Worm (Caenorhabditis elegans): ENCODE results near the gene ZK836.3.

- no peak for TF ChIP-seq hnd-1 (tag; optimal IDR thresholded peaks at IDR 0.05)
- no peak for TF ChIP-seq sea-1 (GFP tag; conservative IDR thresholded peaks at IDR 0.05)
- TF ChIP-seq tra-4 (tag; optimal IDR thresholded peaks at IDR 0.05), result no peak
- no peak for TF ChIP-seq pes-1 (GFP tag; IDR thresholded peaks at IDR 0.05)
- TF ChIP-seq scrt-1 (GFP tag; IDR thresholded peaks at IDR 0.05), result no peak
- no peak for TF ChIP-seq ama-1 (optimal IDR thresholded peaks at IDR 0.05)
Measured at ce11 chrV:12152857-12153256, 42.9 kb downstream of the ZK836.3 start, which contains the start of gene C27A7.8.
